Worm (Caenorhabditis elegans) whole organism, L3 larva: ENCODE measurements around the gene Y97E10AR.3.

ENCODE experiments used
- ceh-28 ChIP-seq: fragments of 150-350 bp; optimal IDR thresholded peaks from 2 replicates; lab custom pipeline; 2014; ENCODE audit warnings: missing biosample characterization, missing genetic modification reagents, missing genetic modification characterization
- ceh-82 ChIP-seq: fragments of 150-350 bp; optimal IDR thresholded peaks from 2 replicates; lab custom pipeline; 2014; ENCODE audit warnings: missing biosample characterization, missing genetic modification characterization
- ceh-9 ChIP-seq: sonication (generic microtip); optimal IDR thresholded peaks from 2 replicates; lab custom pipeline; 2018; ENCODE audit warnings: missing biosample characterization, missing genetic modification characterization
- egl-27 ChIP-seq: sonication (generic microtip); optimal IDR thresholded peaks from 4 replicates; lab custom pipeline; 2017; ENCODE audit warnings: missing biosample characterization, missing genetic modification reagents, missing genetic modification characterization
- elt-3 ChIP-seq, 3 experiments: fragments of 150-350 bp in 1 of 3; sonication (generic microtip) in 2 of 3; optimal IDR thresholded peaks; 2 replicates in 2 of 3; 4 replicates in 1 of 3; lab custom pipeline; 2014 to 2017; ENCODE audit warnings: missing biosample characterization in 3 of 3, missing genetic modification characterization in 3 of 3
- fkh-10 ChIP-seq: sonication (generic microtip); optimal IDR thresholded peaks from 2 replicates; lab custom pipeline; 2017; ENCODE audit warnings: missing biosample characterization, missing genetic modification reagents, missing genetic modification characterization
- fos-1 ChIP-seq: fragments of 150-350 bp; optimal IDR thresholded peaks from 2 replicates; lab custom pipeline; 2014; ENCODE audit warnings: missing biosample characterization, missing genetic modification characterization
- jun-1 ChIP-seq: fragments of 150-350 bp; optimal IDR thresholded peaks from 2 replicates; lab custom pipeline; 2014; ENCODE audit warnings: missing biosample characterization, missing genetic modification reagents, missing genetic modification characterization
- lin-15B ChIP-seq: fragments of 150-350 bp; optimal IDR thresholded peaks from 2 replicates; lab custom pipeline; 2014; ENCODE audit warnings: missing biosample characterization, missing genetic modification characterization
- lsy-12 ChIP-seq: sonication (generic microtip); optimal IDR thresholded peaks from 2 replicates; lab custom pipeline; 2016; ENCODE audit warnings: mild to moderate bottlenecking, missing genetic modification characterization, missing compliant biosample characterization
- nhr-11 ChIP-seq: fragments of 150-350 bp; optimal IDR thresholded peaks from 2 replicates; lab custom pipeline; 2014; ENCODE audit warnings: missing biosample characterization, missing genetic modification characterization
- nhr-76 ChIP-seq: fragments of 150-350 bp; sonication (generic microtip); optimal IDR thresholded peaks from 5 replicates; lab custom pipeline; 2014; ENCODE audit warnings: missing biosample characterization, missing genetic modification characterization
- snpc-4 ChIP-seq: fragments of 150-350 bp; optimal IDR thresholded peaks from 2 replicates; lab custom pipeline; 2014; ENCODE audit warnings: missing biosample characterization, missing genetic modification characterization

DNA sequence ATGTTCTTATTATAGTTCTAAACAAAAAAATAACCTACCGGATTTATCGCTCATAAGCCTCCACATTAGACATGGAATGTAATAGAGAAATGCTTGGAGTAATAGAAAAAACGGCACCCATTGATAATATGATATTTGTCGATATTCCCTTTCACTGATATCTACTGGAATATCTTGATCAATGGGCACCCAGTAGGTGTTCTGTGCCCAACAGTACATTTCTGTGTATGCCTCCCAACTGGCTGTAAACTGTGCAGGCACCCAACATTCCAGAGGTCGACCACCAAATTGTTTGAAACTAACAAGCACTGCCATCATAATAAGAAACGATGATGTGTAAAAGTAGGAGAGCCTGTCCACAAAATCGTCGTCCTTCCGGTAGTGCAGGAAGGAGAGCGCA, 42.9 kb downstream of the Y97E10AR.3 start:
- TF ChIP-seq ceh-82 (tag; lab: Kevin White, UChicago), result no peak
- no peak for TF ChIP-seq nhr-11 (tag; lab: Kevin White, UChicago)
- no peak for TF ChIP-seq jun-1 (tag; lab: Kevin White, UChicago)
- TF ChIP-seq nhr-76 (tag; lab: Kevin White, UChicago), result no peak
- no peak for TF ChIP-seq fkh-10 (GFP tag; lab: Kevin White, UChicago)
- no peak for TF ChIP-seq elt-3 (tag; optimal IDR thresholded peaks at IDR 0.05; lab: Kevin White, UChicago)
- no peak for TF ChIP-seq lin-15B
- TF ChIP-seq fos-1 (tag; lab: Kevin White, UChicago), result no peak
- TF ChIP-seq ceh-9 (tag; lab: Kevin White, UChicago), result no peak
- no peak for TF ChIP-seq egl-27 (tag; lab: Kevin White, UChicago)
- TF ChIP-seq ceh-28 (tag; lab: Kevin White, UChicago), result no peak
- TF ChIP-seq lsy-12 (tag; lab: Kevin White, UChicago), result no peak
- no peak for TF ChIP-seq snpc-4 (tag; lab: Kevin White, UChicago)
